Worm (Caenorhabditis elegans) whole organism, L2 larva: Measurements from ENCODE around the gene F59A6.4.

ENCODE experiments used
- skn-1 ChIP-seq: sonication (generic microtip); optimal IDR thresholded peaks from 2 replicates; lab custom pipeline; 2017; ENCODE audit warnings: missing biosample characterization, missing genetic modification characterization
- ztf-4 ChIP-seq: fragments of 150-350 bp; optimal IDR thresholded peaks from 2 replicates; lab custom pipeline; 2014; ENCODE audit warnings: missing biosample characterization, missing genetic modification characterization

F59A6.4 gene

ce11 chrII:5057315-5057714 is 52.4 kb downstream of the F59A6.4 start (continued):
- no peak for TF ChIP-seq ztf-4 (tag; lab: Kevin White, UChicago)
- no peak for TF ChIP-seq skn-1 (tag; lab: Kevin White, UChicago)
- TF ChIP-seq, all 48 proteins: peak for 17
